Worm (Caenorhabditis elegans) whole organism, young adult: Measurements from ENCODE around the gene cpr-4.
A peak's percentile ranks its signal among the peaks of the same experiment; 100 is the strongest.

Experiments used
- B0019.2 ChIP-seq: fragments of 200-800 bp; sonication (Bioruptor generic); conservative IDR thresholded peaks from 2 replicates; pipeline ENCODE4 v1.3.6; 2022; ENCODE audit warnings: missing genetic modification reagents, missing genetic modification characterization, missing compliant biosample characterization
- F23B12.7 ChIP-seq: sonication (generic microtip); optimal IDR thresholded peaks from 2 replicates; lab custom pipeline; 2017; ENCODE audit warnings: missing genetic modification characterization, mild to moderate bottlenecking, missing compliant biosample characterization, antibody characterized with exemption, moderate library complexity; ENCODE audit not compliant: insufficient read depth
- F52B5.7 ChIP-seq: sonication (generic microtip); optimal IDR thresholded peaks from 2 replicates; lab custom pipeline; 2016; ENCODE audit warnings: mild to moderate bottlenecking, missing genetic modification characterization, missing compliant biosample characterization
- F55B11.4 ChIP-seq: sonication (generic microtip); optimal IDR thresholded peaks from 2 replicates; lab custom pipeline; 2016; ENCODE audit warnings: missing compliant biosample characterization, missing genetic modification characterization, borderline replicate concordance; ENCODE audit not compliant: insufficient read depth
- Y53F4B.3 ChIP-seq: fragments of 200-800 bp; sonication (Bioruptor generic); IDR thresholded peaks from 2 replicates; pipeline ENCODE4 v1.3.6; 2022; ENCODE audit warnings: missing genetic modification reagents, missing genetic modification characterization, missing compliant biosample characterization
- Y53G8AR.9 ChIP-seq: fragments of 200-800 bp; sonication (Bioruptor generic); conservative IDR thresholded peaks from 2 replicates; pipeline ENCODE4 v1.3.6; 2022; ENCODE audit warnings: missing genetic modification reagents, missing genetic modification characterization, missing compliant biosample characterization
- Y56A3A.18 ChIP-seq: fragments of 200-800 bp; sonication (Bioruptor generic); IDR thresholded peaks from 2 replicates; pipeline ENCODE4 v1.3.6; 2022; ENCODE audit warnings: missing genetic modification reagents, missing genetic modification characterization, missing compliant biosample characterization
- Y67H2A.10 ChIP-seq: fragments of 200-800 bp; sonication (Bioruptor generic); conservative IDR thresholded peaks from 2 replicates; pipeline ENCODE4 v1.3.6; 2022; ENCODE audit warnings: missing genetic modification reagents, missing genetic modification characterization, missing compliant biosample characterization
- Y95B8A.8 ChIP-seq: fragments of 200-800 bp; sonication (Bioruptor generic); IDR thresholded peaks from 2 replicates; pipeline ENCODE4 v1.3.6; 2022; ENCODE audit warnings: missing genetic modification reagents, missing genetic modification characterization, missing compliant biosample characterization
- atf-7 ChIP-seq: sonication (generic microtip); optimal IDR thresholded peaks from 2 replicates; lab custom pipeline; 2017; ENCODE audit warnings: mild to moderate bottlenecking, missing genetic modification characterization, missing compliant biosample characterization
- attf-3 ChIP-seq: fragments of 200-800 bp; sonication (Bioruptor generic); conservative IDR thresholded peaks from 2 replicates; pipeline ENCODE4 v1.3.6; 2022; ENCODE audit warnings: missing genetic modification reagents, missing genetic modification characterization, missing compliant biosample characterization
- attf-6 ChIP-seq: fragments of 200-800 bp; sonication (Bioruptor generic); IDR thresholded peaks from 2 replicates; pipeline ENCODE4 v1.3.6; 2022; ENCODE audit warnings: missing genetic modification reagents, missing genetic modification characterization, missing compliant biosample characterization
- ccch-3 ChIP-seq: fragments of 200-800 bp; sonication (Bioruptor generic); optimal IDR thresholded peaks from 2 replicates; lab custom pipeline; 2018; ENCODE audit warnings: mild to moderate bottlenecking, missing genetic modification characterization, missing compliant biosample characterization
- ceh-79 ChIP-seq: sonication (generic microtip); optimal IDR thresholded peaks from 2 replicates; lab custom pipeline; 2017; ENCODE audit warnings: mild to moderate bottlenecking, missing genetic modification characterization, missing compliant biosample characterization
- ceh-91 ChIP-seq: fragments of 200-800 bp; sonication (Bioruptor generic); IDR thresholded peaks from 2 replicates; pipeline ENCODE4 v1.3.6; 2022; ENCODE audit warnings: missing genetic modification reagents, missing genetic modification characterization, missing compliant biosample characterization
- dox-1 ChIP-seq: fragments of 200-800 bp; sonication (Bioruptor generic); IDR thresholded peaks from 2 replicates; pipeline ENCODE4 v1.3.6; 2022; ENCODE audit warnings: missing genetic modification reagents, missing genetic modification characterization, missing compliant biosample characterization
- dpl-1 ChIP-seq: fragments of 150-350 bp; optimal IDR thresholded peaks from 2 replicates; lab custom pipeline; 2014; ENCODE audit warnings: missing biosample characterization, missing genetic modification reagents, missing genetic modification characterization
- efl-1 ChIP-seq: fragments of 150-350 bp; optimal IDR thresholded peaks from 2 replicates; lab custom pipeline; 2014; ENCODE audit warnings: missing biosample characterization, missing genetic modification reagents, missing genetic modification characterization
- egl-18 ChIP-seq: fragments of 200-800 bp; sonication (Bioruptor generic); IDR thresholded peaks from 2 replicates; pipeline ENCODE4 v1.3.6; 2022; ENCODE audit warnings: missing genetic modification reagents, missing genetic modification characterization, missing compliant biosample characterization
- ekl-4 ChIP-seq: fragments of 200-800 bp; sonication (Bioruptor generic); IDR thresholded peaks from 2 replicates; pipeline ENCODE4 v1.3.6; 2022; ENCODE audit warnings: missing genetic modification reagents, missing genetic modification characterization, missing compliant biosample characterization
- fkh-3 ChIP-seq: sonication (generic microtip); optimal IDR thresholded peaks from 2 replicates; lab custom pipeline; 2016; ENCODE audit warnings: mild to moderate bottlenecking, missing genetic modification characterization, missing compliant biosample characterization
- him-1 ChIP-seq: sonication (generic microtip); optimal IDR thresholded peaks from 2 replicates; lab custom pipeline; 2016; ENCODE audit warnings: missing genotype, missing genetic modification reagents, missing genetic modification characterization, missing compliant biosample characterization
- hmg-1.2 ChIP-seq: fragments of 200-800 bp; sonication (Bioruptor generic); IDR thresholded peaks from 2 replicates; pipeline ENCODE4 v1.3.6; 2022; ENCODE audit warnings: missing genetic modification reagents, missing genetic modification characterization, missing compliant biosample characterization
- hmg-20 ChIP-seq: fragments of 200-800 bp; sonication (Bioruptor generic); IDR thresholded peaks from 2 replicates; pipeline ENCODE4 v1.3.6; 2022; ENCODE audit warnings: missing genetic modification reagents, missing genetic modification characterization, missing compliant biosample characterization
- hrde-1 ChIP-seq: sonication (generic microtip); optimal IDR thresholded peaks from 2 replicates; lab custom pipeline; 2016; ENCODE audit warnings: missing genetic modification characterization, mild to moderate bottlenecking, missing compliant biosample characterization, moderate library complexity, missing genotype, missing genetic modification reagents, borderline replicate concordance
- hsf-1 ChIP-seq: fragments of 200-800 bp; sonication (Bioruptor generic); IDR thresholded peaks from 2 replicates; pipeline ENCODE4 v1.3.6; 2022; ENCODE audit warnings: missing genetic modification reagents, missing genetic modification characterization, missing compliant biosample characterization
- lin-26 ChIP-seq: fragments of 200-800 bp; sonication (Bioruptor generic); IDR thresholded peaks from 2 replicates; pipeline ENCODE4 v1.3.6; 2022; ENCODE audit warnings: missing genetic modification reagents, missing genetic modification characterization, missing compliant biosample characterization
- lin-35 ChIP-seq, 3 experiments: fragments of 150-350 bp in 2 of 3; sonication (generic microtip) in 1 of 3; optimal IDR thresholded peaks; 2 replicates each; lab custom pipeline; 2014 to 2018; ENCODE audit warnings: missing biosample characterization in 3 of 3, missing genetic modification characterization in 3 of 3, missing genetic modification reagents in 3 of 3
- lir-1 ChIP-seq: fragments of 200-800 bp; sonication (Bioruptor generic); conservative IDR thresholded peaks from 2 replicates; pipeline ENCODE4 v1.3.6; 2022; ENCODE audit warnings: missing genetic modification reagents, missing genetic modification characterization, missing compliant biosample characterization
- lsl-1 ChIP-seq: fragments of 200-800 bp; sonication (Bioruptor generic); optimal IDR thresholded peaks from 2 replicates; lab custom pipeline; 2018; ENCODE audit warnings: mild to moderate bottlenecking, missing genetic modification characterization, moderate library complexity, missing compliant biosample characterization
- madf-6 ChIP-seq: fragments of 200-800 bp; sonication (Bioruptor generic); IDR thresholded peaks from 2 replicates; pipeline ENCODE4 v1.3.6; 2022; ENCODE audit warnings: missing genetic modification reagents, missing genetic modification characterization, missing compliant biosample characterization
- mcd-1 ChIP-seq: fragments of 200-800 bp; sonication (Bioruptor generic); IDR thresholded peaks from 2 replicates; pipeline ENCODE4 v1.3.6; 2022; ENCODE audit warnings: missing genetic modification reagents, missing genetic modification characterization, missing compliant biosample characterization
- nfyb-1 ChIP-seq: fragments of 200-800 bp; sonication (Bioruptor generic); IDR thresholded peaks from 2 replicates; pipeline ENCODE4 v1.3.6; 2022; ENCODE audit warnings: missing genetic modification reagents, missing genetic modification characterization, missing compliant biosample characterization
- nhr-179 ChIP-seq: sonication (generic microtip); optimal IDR thresholded peaks from 2 replicates; lab custom pipeline; 2016; ENCODE audit warnings: mild to moderate bottlenecking, missing genetic modification characterization, missing compliant biosample characterization
- repo-1 ChIP-seq: sonication (generic microtip); optimal IDR thresholded peaks from 2 replicates; lab custom pipeline; 2017; ENCODE audit warnings: mild to moderate bottlenecking, missing genetic modification characterization, missing compliant biosample characterization
- sdz-38 ChIP-seq: sonication (generic microtip); optimal IDR thresholded peaks from 2 replicates; lab custom pipeline; 2016; ENCODE audit warnings: missing genotype, missing genetic modification characterization, missing compliant biosample characterization
- snpc-1.3 ChIP-seq: sonication (generic microtip); optimal IDR thresholded peaks from 2 replicates; lab custom pipeline; 2017; ENCODE audit warnings: missing genetic modification characterization, mild to moderate bottlenecking, missing compliant biosample characterization, antibody characterized with exemption, moderate library complexity, missing genotype, missing genetic modification reagents; ENCODE audit not compliant: insufficient read depth
- snpc-3.4 ChIP-seq: sonication (generic microtip); optimal IDR thresholded peaks from 2 replicates; lab custom pipeline; 2017; ENCODE audit warnings: missing genetic modification characterization, mild to moderate bottlenecking, missing compliant biosample characterization, antibody characterized with exemption, moderate library complexity, missing genotype, missing genetic modification reagents
- snpc-4 ChIP-seq, 5 experiments: fragments of 150-350 bp in 1 of 5; sonication (generic microtip) in 4 of 5; optimal IDR thresholded peaks; 2 replicates each; lab custom pipeline; 2014 to 2018; ENCODE audit warnings: missing genetic modification characterization in 5 of 5, missing biosample characterization in 3 of 5, antibody characterized with exemption in 2 of 5, mild to moderate bottlenecking in 2 of 5, missing compliant biosample characterization in 2 of 5, missing genotype in 2 of 5, moderate library complexity in 2 of 5, missing genetic modification reagents in 1 of 5
- somi-1 ChIP-seq: fragments of 200-800 bp; sonication (Bioruptor generic); optimal IDR thresholded peaks from 2 replicates; lab custom pipeline; 2018; ENCODE audit warnings: mild to moderate bottlenecking, missing genetic modification characterization, missing compliant biosample characterization
- unc-130 ChIP-seq: sonication (generic microtip); optimal IDR thresholded peaks from 2 replicates; lab custom pipeline; 2016; ENCODE audit warnings: missing genetic modification reagents, missing genetic modification characterization, missing compliant biosample characterization
- xnd-1 ChIP-seq: sonication (generic microtip); optimal IDR thresholded peaks from 2 replicates; lab custom pipeline; 2016; ENCODE audit warnings: missing genotype, missing genetic modification reagents, missing genetic modification characterization, missing compliant biosample characterization
- ztf-18 ChIP-seq: sonication (generic microtip); optimal IDR thresholded peaks from 2 replicates; lab custom pipeline; 2016; ENCODE audit warnings: missing genotype, mild to moderate bottlenecking, missing genetic modification characterization, missing compliant biosample characterization
- ztf-6 ChIP-seq: fragments of 200-800 bp; sonication (Bioruptor generic); IDR thresholded peaks from 2 replicates; pipeline ENCODE4 v1.3.6; 2022; ENCODE audit warnings: missing genetic modification reagents, missing genetic modification characterization, missing compliant biosample characterization

Gene cpr-4

ce11 chrV:6590283-6590682 lies 24.2 kb upstream of the cpr-4 start, which contains the start of gene ZK1055.2 (continued):
- TF ChIP-seq sdz-38 (tag; lab: Kevin White, UChicago) (no peak), mcd-1 (GFP tag; lab: Robert Waterston, UW) (no peak), lin-35 (GFP tag; optimal IDR thresholded peaks at IDR 0.05; lab: Kevin White, UChicago) (no peak)

- TF ChIP-seq lin-35 (GFP tag; optimal IDR thresholded peaks at IDR 0.05; lab: Kevin White, UChicago): peak; percentile 61 to 86 (median 83)
- peak; percentile 58 for TF ChIP-seq F23B12.7 (tag; lab: Kevin White, UChicago)
- TF ChIP-seq Y56A3A.18 (GFP tag; lab: Robert Waterston, UW): 0 out of 2 replicates have a peak, but pooled peaks have one; percentile 28
- TF ChIP-seq madf-6 (GFP tag; lab: Robert Waterston, UW): peak; percentile 100
- TF ChIP-seq hmg-1.2 (GFP tag; lab: Robert Waterston, UW): peak; percentile 71
- no peak for TF ChIP-seq nhr-179 (tag; lab: Kevin White, UChicago)
- peak; percentile 100 for TF ChIP-seq efl-1 (GFP tag; lab: Kevin White, UChicago)
- peak; percentile 11 for TF ChIP-seq ztf-18
- peak; percentile 81 for TF ChIP-seq snpc-1.3 (tag; lab: Kevin White, UChicago)
- peak; percentile 89; the same call in 1 of the 2 replicates for TF ChIP-seq Y53G8AR.9 (GFP tag; lab: Robert Waterston, UW)
- no peak for TF ChIP-seq F55B11.4 (tag; lab: Kevin White, UChicago)
- peak; percentile 70 for TF ChIP-seq him-1 (tag; lab: Kevin White, UChicago)
- TF ChIP-seq Y53F4B.3: 0 out of 2 replicates have a peak, but pooled peaks have one; percentile 30
- no peak for TF ChIP-seq atf-7 (tag; lab: Kevin White, UChicago)
- TF ChIP-seq dpl-1 (GFP tag; lab: Kevin White, UChicago): peak; percentile 99
- no peak for TF ChIP-seq somi-1 (GFP tag; lab: Kevin White, UChicago)
- TF ChIP-seq B0019.2 (GFP tag; lab: Robert Waterston, UW): peak; percentile 91
- no peak for TF ChIP-seq F52B5.7 (tag; lab: Kevin White, UChicago)
- peak; percentile 62 for TF ChIP-seq hrde-1 (tag; lab: Kevin White, UChicago)
- peak; percentile 91 for TF ChIP-seq hsf-1 (GFP tag; lab: Robert Waterston, UW)
- TF ChIP-seq attf-6 (GFP tag; lab: Robert Waterston, UW): peak; percentile 79
- peak; percentile 77 for TF ChIP-seq lir-1
- 0 out of 2 replicates have a peak, but pooled peaks have one; percentile 40 for TF ChIP-seq Y67H2A.10 (GFP tag; lab: Robert Waterston, UW)
- no peak for TF ChIP-seq repo-1
- TF ChIP-seq ccch-3 (GFP tag; lab: Kevin White, UChicago): no peak
- no peak for TF ChIP-seq ztf-6
- no peak for TF ChIP-seq nfyb-1 (GFP tag; lab: Robert Waterston, UW)
- peak; percentile 86 for TF ChIP-seq unc-130 (GFP tag; lab: Kevin White, UChicago)
- TF ChIP-seq fkh-3 (tag; lab: Kevin White, UChicago): no peak
- TF ChIP-seq hmg-20 (GFP tag; lab: Robert Waterston, UW): 0 out of 2 replicates have a peak, but pooled peaks have one; percentile 14
- TF ChIP-seq snpc-3.4: peak; percentile 95
- TF ChIP-seq mcd-1 (GFP tag; lab: Robert Waterston, UW): peak; percentile 95
- peak; percentile 27; the same call in 1 of the 2 replicates for TF ChIP-seq lin-26 (GFP tag; lab: Robert Waterston, UW)
- TF ChIP-seq ekl-4 (GFP tag; lab: Robert Waterston, UW): peak; percentile 90
- no peak for TF ChIP-seq egl-18 (GFP tag; lab: Robert Waterston, UW)
- TF ChIP-seq Y95B8A.8 (GFP tag; lab: Robert Waterston, UW): peak; percentile 93
- peak; percentile 99 for TF ChIP-seq ceh-91 (GFP tag; lab: Robert Waterston, UW)
- peak; percentile 70 for TF ChIP-seq attf-3
- TF ChIP-seq dox-1: peak; percentile 94; the same call in 1 of the 2 replicates
- peak; percentile 34 for TF ChIP-seq snpc-4 (GFP tag; optimal IDR thresholded peaks at IDR 0.05; lab: Kevin White, UChicago)
- TF ChIP-seq snpc-4 (tag; optimal IDR thresholded peaks at IDR 0.05; lab: Kevin White, UChicago): peak in 2 of 4 experiments; percentile 56 to 66
- peak; percentile 94 for TF ChIP-seq lsl-1 (GFP tag; lab: Kevin White, UChicago)
- no peak for TF ChIP-seq ceh-79
- TF ChIP-seq xnd-1 (tag; lab: Kevin White, UChicago): peak; percentile 99
These were observed 20.7 kb upstream of the cpr-4 start, which contains the start of gene hcp-1 for ce11 chrV:6593700-6594244. hcp-1 (plus strand) TSS chrV:6594194.
